Fruit fly (Drosophila melanogaster): ENCODE data around the gene Tsp33B.

- TF ChIP-seq ttk (optimal IDR thresholded peaks at IDR 0.05), result no peak
- no peak for TF ChIP-seq psq (optimal IDR thresholded peaks at IDR 0.05)
- no peak for TF ChIP-seq Myc (optimal IDR thresholded peaks at IDR 0.05)
- TF ChIP-seq Sin3A (optimal IDR thresholded peaks at IDR 0.05), result no peak
These were observed 24.2 kb upstream of the Tsp33B start for dm6 chr2L:11816376-11816775.

Measured in Kc167 (cell line).